Fruit fly (Drosophila melanogaster) whole organism, prepupa: ENCODE measurements around the gene Muted.

ENCODE experiments used
- Blimp-1 ChIP-seq: fragments of 200-800 bp; sonication (Bioruptor generic); optimal IDR thresholded peaks from 3 replicates; lab custom pipeline; 2017; ENCODE audit warnings: missing biosample characterization, missing genetic modification characterization, mild to moderate bottlenecking, moderate library complexity, missing genetic modification reagents
- CG10631 ChIP-seq: fragments of 200-800 bp; sonication (Bioruptor generic); optimal IDR thresholded peaks from 2 replicates; lab custom pipeline; 2016; ENCODE audit warnings: missing biosample characterization, missing genetic modification characterization
- CG10669 ChIP-seq: fragments of 200-800 bp; sonication (Bioruptor generic); optimal IDR thresholded peaks from 3 replicates; lab custom pipeline; 2018; ENCODE audit warnings: missing biosample characterization, mild to moderate bottlenecking, missing genetic modification characterization, moderate library complexity
- CG11294 ChIP-seq: fragments of 200-800 bp; sonication (Bioruptor generic); IDR thresholded peaks from 2 replicates; pipeline ENCODE4 v1.3.6; 2022; ENCODE audit warnings: missing biosample characterization, missing genetic modification characterization
- CG11762 ChIP-seq: fragments of 200-800 bp; sonication (Bioruptor generic); optimal IDR thresholded peaks from 3 replicates; lab custom pipeline; 2016; ENCODE audit warnings: missing biosample characterization, missing genetic modification characterization; ENCODE audit not compliant: insufficient read depth
- CG11902 ChIP-seq: fragments of 200-800 bp; sonication (Bioruptor generic); optimal IDR thresholded peaks from 3 replicates; lab custom pipeline; 2016; ENCODE audit warnings: missing biosample characterization, missing genetic modification characterization
- CG15336 ChIP-seq: fragments of 200-800 bp; sonication (Bioruptor generic); IDR thresholded peaks from 2 replicates; pipeline ENCODE4 v1.3.6; 2022; ENCODE audit warnings: missing biosample characterization, missing genetic modification characterization
- CG16779 ChIP-seq: fragments of 200-800 bp; sonication (Bioruptor generic); optimal IDR thresholded peaks from 3 replicates; lab custom pipeline; 2017; ENCODE audit warnings: missing biosample characterization, mild to moderate bottlenecking, missing genetic modification characterization
- CG3032 ChIP-seq: fragments of 200-800 bp; optimal IDR thresholded peaks from 2 replicates; lab custom pipeline; 2019; ENCODE audit warnings: missing biosample characterization, mild to moderate bottlenecking, missing genetic modification characterization, moderate library complexity
- CG31627 ChIP-seq: fragments of 200-800 bp; sonication (Bioruptor generic); optimal IDR thresholded peaks from 3 replicates; lab custom pipeline; 2016; ENCODE audit warnings: missing biosample characterization, missing genetic modification characterization
- CG32006 ChIP-seq: fragments of 200-800 bp; sonication (Bioruptor generic); optimal IDR thresholded peaks from 3 replicates; lab custom pipeline; 2017; ENCODE audit warnings: missing biosample characterization, mild to moderate bottlenecking, missing genetic modification characterization
- CG34406 ChIP-seq: fragments of 200-800 bp; sonication (Bioruptor generic); optimal IDR thresholded peaks from 3 replicates; lab custom pipeline; 2016; ENCODE audit warnings: missing biosample characterization, missing genetic modification characterization
- CG3919 ChIP-seq: fragments of 200-800 bp; sonication (Bioruptor generic); optimal IDR thresholded peaks from 3 replicates; lab custom pipeline; 2016; ENCODE audit warnings: missing biosample characterization, missing genetic modification characterization
- CG4318 ChIP-seq: fragments of 200-800 bp; sonication (Bioruptor generic); optimal IDR thresholded peaks from 3 replicates; lab custom pipeline; 2017; ENCODE audit warnings: missing biosample characterization, mild to moderate bottlenecking, missing genetic modification characterization
- CG6163 ChIP-seq: fragments of 200-800 bp; sonication (Bioruptor generic); IDR thresholded peaks from 3 replicates; pipeline ENCODE4 v1.3.6; 2022; ENCODE audit warnings: missing biosample characterization, missing genetic modification characterization
- CG6276 ChIP-seq: fragments of 200-800 bp; sonication (Bioruptor generic); optimal IDR thresholded peaks from 2 replicates; lab custom pipeline; 2017; ENCODE audit warnings: missing biosample characterization, mild to moderate bottlenecking, missing genetic modification characterization
- CG6792 ChIP-seq: fragments of 200-800 bp; sonication (Bioruptor generic); optimal IDR thresholded peaks from 3 replicates; lab custom pipeline; 2016; ENCODE audit warnings: missing biosample characterization, missing genetic modification characterization
- CG6808 ChIP-seq: fragments of 200-800 bp; sonication (Bioruptor generic); optimal IDR thresholded peaks from 3 replicates; lab custom pipeline; 2017; ENCODE audit warnings: missing biosample characterization, missing genetic modification characterization, mild to moderate bottlenecking, moderate library complexity, missing genetic modification reagents
- CG6854 ChIP-seq: fragments of 200-800 bp; sonication (Bioruptor generic); optimal IDR thresholded peaks from 2 replicates; lab custom pipeline; 2017; ENCODE audit warnings: missing biosample characterization, mild to moderate bottlenecking, missing genetic modification characterization
- CG7368 ChIP-seq: fragments of 200-800 bp; sonication (Bioruptor generic); optimal IDR thresholded peaks from 3 replicates; lab custom pipeline; 2016; ENCODE audit warnings: missing biosample characterization, missing genetic modification characterization
- CG8119 ChIP-seq: fragments of 200-800 bp; sonication (Bioruptor generic); IDR thresholded peaks from 3 replicates; pipeline ENCODE4 v1.3.6; 2022; ENCODE audit warnings: missing biosample characterization, missing genetic modification characterization
- CG8632 ChIP-seq: fragments of 200-800 bp; sonication (Bioruptor generic); optimal IDR thresholded peaks from 3 replicates; lab custom pipeline; 2016; ENCODE audit warnings: missing biosample characterization, missing genetic modification characterization
- CG9139 ChIP-seq: fragments of 200-800 bp; sonication (Bioruptor generic); optimal IDR thresholded peaks from 3 replicates; lab custom pipeline; 2017; ENCODE audit warnings: missing biosample characterization, mild to moderate bottlenecking, missing genetic modification characterization
- Eip75B ChIP-seq: fragments of 200-800 bp; sonication (Bioruptor generic); optimal IDR thresholded peaks from 3 replicates; lab custom pipeline; 2016; ENCODE audit warnings: missing biosample characterization, missing genetic modification characterization
- Eip78C ChIP-seq: fragments of 200-800 bp; sonication (Bioruptor generic); peaks from one replicate; lab custom pipeline; 2016; ENCODE audit warnings: missing biosample characterization, missing genetic modification characterization
- Eip93F ChIP-seq: fragments of 200-800 bp; sonication (Bioruptor generic); optimal IDR thresholded peaks from 2 replicates; lab custom pipeline; 2016; ENCODE audit warnings: missing biosample characterization, mild to moderate bottlenecking, missing genetic modification characterization
- Ets21C ChIP-seq: fragments of 200-800 bp; sonication (Bioruptor generic); optimal IDR thresholded peaks from 3 replicates; lab custom pipeline; 2016; ENCODE audit warnings: missing biosample characterization, missing genetic modification characterization
- Ets96B ChIP-seq: fragments of 200-800 bp; optimal IDR thresholded peaks from 2 replicates; lab custom pipeline; 2019; ENCODE audit warnings: missing biosample characterization, mild to moderate bottlenecking, missing genetic modification characterization, moderate library complexity
- Gug ChIP-seq: fragments of 200-800 bp; sonication (Bioruptor generic); IDR thresholded peaks from 2 replicates; pipeline ENCODE4 v1.3.6; 2022; ENCODE audit warnings: missing biosample characterization, missing genetic modification characterization
- Hr38 ChIP-seq: sonication (Bioruptor generic); optimal IDR thresholded peaks from 2 replicates; lab custom pipeline; 2016; ENCODE audit warnings: missing biosample characterization, missing genetic modification characterization
- Hr39 ChIP-seq: fragments of 200-800 bp; sonication (Bioruptor generic); optimal IDR thresholded peaks from 2 replicates; lab custom pipeline; 2016; ENCODE audit warnings: missing biosample characterization, missing genetic modification characterization
- Hr4 ChIP-seq: fragments of 200-800 bp; sonication (Bioruptor generic); optimal IDR thresholded peaks from 3 replicates; lab custom pipeline; 2016; ENCODE audit warnings: missing biosample characterization, missing genetic modification characterization
- OdsH ChIP-seq: fragments of 200-800 bp; sonication (Bioruptor generic); optimal IDR thresholded peaks from 3 replicates; lab custom pipeline; 2016; ENCODE audit warnings: missing biosample characterization, missing genetic modification characterization
- Sox14 ChIP-seq: fragments of 200-800 bp; sonication (Bioruptor generic); optimal IDR thresholded peaks from 3 replicates; lab custom pipeline; 2016; ENCODE audit warnings: missing biosample characterization, missing genetic modification characterization
- Sox15 ChIP-seq: fragments of 200-800 bp; sonication (Bioruptor generic); optimal IDR thresholded peaks from 3 replicates; lab custom pipeline; 2016; ENCODE audit warnings: missing biosample characterization, missing genetic modification characterization
- acj6 ChIP-seq: fragments of 200-800 bp; sonication (Bioruptor generic); optimal IDR thresholded peaks from 3 replicates; lab custom pipeline; 2016; ENCODE audit warnings: missing biosample characterization, missing genetic modification characterization
- cyc ChIP-seq: fragments of 200-800 bp; sonication (Bioruptor generic); optimal IDR thresholded peaks from 3 replicates; lab custom pipeline; 2016; ENCODE audit warnings: missing biosample characterization, missing genetic modification characterization
- dac ChIP-seq: fragments of 200-800 bp; sonication (Bioruptor generic); optimal IDR thresholded peaks from 2 replicates; lab custom pipeline; 2017; ENCODE audit warnings: missing biosample characterization, mild to moderate bottlenecking, missing genetic modification characterization
- dsx ChIP-seq: fragments of 200-800 bp; optimal IDR thresholded peaks from 3 replicates; lab custom pipeline; 2019; ENCODE audit warnings: missing biosample characterization, mild to moderate bottlenecking, missing genetic modification characterization, moderate library complexity; ENCODE audit not compliant: poor library complexity, severe bottlenecking
- eg ChIP-seq: fragments of 200-800 bp; sonication (Bioruptor generic); IDR thresholded peaks from 3 replicates; pipeline ENCODE4 v1.3.6; 2022; ENCODE audit warnings: missing biosample characterization, missing genetic modification characterization
- esn ChIP-seq: fragments of 200-800 bp; sonication (Bioruptor generic); optimal IDR thresholded peaks from 2 replicates; lab custom pipeline; 2016; ENCODE audit warnings: missing biosample characterization, mild to moderate bottlenecking, missing genetic modification characterization, moderate library complexity
- fd59A ChIP-seq: fragments of 200-800 bp; sonication (Bioruptor generic); optimal IDR thresholded peaks from 2 replicates; lab custom pipeline; 2017; ENCODE audit warnings: missing biosample characterization, mild to moderate bottlenecking, missing genetic modification characterization, missing genetic modification reagents
- fd85E ChIP-seq: fragments of 200-800 bp; sonication (Bioruptor generic); optimal IDR thresholded peaks from 3 replicates; lab custom pipeline; 2016; ENCODE audit warnings: missing biosample characterization, missing genetic modification characterization
- fkh ChIP-seq: fragments of 200-800 bp; sonication (Bioruptor generic); optimal IDR thresholded peaks from 3 replicates; lab custom pipeline; 2017; ENCODE audit warnings: missing biosample characterization, mild to moderate bottlenecking, missing genetic modification characterization, moderate library complexity
- lz ChIP-seq: fragments of 200-800 bp; sonication (Bioruptor generic); optimal IDR thresholded peaks from 3 replicates; lab custom pipeline; 2016; ENCODE audit warnings: missing biosample characterization, missing genetic modification characterization
- net ChIP-seq: fragments of 200-800 bp; sonication (Bioruptor generic); optimal IDR thresholded peaks from 3 replicates; lab custom pipeline; 2016; ENCODE audit warnings: missing biosample characterization, missing genetic modification characterization
- pdm3 ChIP-seq: fragments of 200-800 bp; sonication (Bioruptor generic); optimal IDR thresholded peaks from 3 replicates; lab custom pipeline; 2016; ENCODE audit warnings: missing biosample characterization, missing genetic modification characterization
- salr ChIP-seq, 2 experiments: fragments of 200-800 bp; sonication (Bioruptor generic); optimal IDR thresholded peaks; 3 replicates each; lab custom pipeline; 2016 to 2018; ENCODE audit warnings: missing biosample characterization in 2 of 2, missing genetic modification characterization in 2 of 2, mild to moderate bottlenecking in 1 of 2
- spab ChIP-seq: fragments of 200-800 bp; sonication (Bioruptor generic); optimal IDR thresholded peaks from 2 replicates; lab custom pipeline; 2017; ENCODE audit warnings: missing biosample characterization, mild to moderate bottlenecking, missing genetic modification characterization, missing genetic modification reagents
- ss ChIP-seq, 2 experiments: fragments of 200-800 bp; sonication (Bioruptor generic); optimal IDR thresholded peaks; 2 replicates in 1 of 2; 3 replicates in 1 of 2; lab custom pipeline; 2017 to 2018; ENCODE audit warnings: mild to moderate bottlenecking in 2 of 2, missing biosample characterization in 2 of 2, missing genetic modification characterization in 2 of 2, moderate library complexity in 1 of 2
- svp ChIP-seq: fragments of 200-800 bp; sonication (Bioruptor generic); peaks from one replicate; lab custom pipeline; 2016; ENCODE audit warnings: missing biosample characterization, missing genetic modification characterization
- topi ChIP-seq: fragments of 200-800 bp; sonication (Bioruptor generic); optimal IDR thresholded peaks from 3 replicates; lab custom pipeline; 2016; ENCODE audit warnings: missing biosample characterization, missing genetic modification characterization

Muted gene

DNA sequence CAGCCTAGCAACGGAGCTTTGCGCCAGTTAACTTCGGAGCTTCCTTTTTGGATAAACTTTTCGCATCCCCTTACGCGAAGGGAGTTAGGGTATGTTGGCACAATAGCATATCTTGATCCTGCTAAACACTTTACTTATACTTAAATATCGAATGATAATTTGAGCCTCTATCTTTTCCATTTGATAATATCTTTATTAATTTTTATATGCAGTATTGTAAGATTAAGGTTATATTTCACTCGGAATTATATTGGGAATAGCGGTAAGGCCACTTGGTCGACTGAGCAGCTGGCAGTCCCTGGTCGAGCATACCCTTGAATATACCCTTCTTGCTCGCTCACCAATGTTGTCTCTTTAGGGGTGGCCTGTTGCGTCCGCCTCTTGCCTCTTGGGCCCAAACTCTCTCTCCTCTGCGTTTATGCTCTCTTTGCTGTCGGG is 6.4 kb downstream of the Muted start:
- TF ChIP-seq CG8119 (peak; percentile 79), Blimp-1 (GFP tag; lab: Kevin White, UChicago) (no peak), CG11902 (GFP tag; lab: Kevin White, UChicago) (peak; percentile 2), CG16779 (tag; lab: Kevin White, UChicago) (no peak), cyc (GFP tag; lab: Kevin White, UChicago) (peak; percentile 50), CG6854 (no peak), eg (GFP tag; lab: Robert Waterston, UW) (peak; percentile 89), Ets21C (no peak), CG8632 (GFP tag; lab: Kevin White, UChicago) (peak; percentile 52), Hr39 (GFP tag; lab: Kevin White, UChicago) (peak; percentile 37), CG15336 (GFP tag; lab: Robert Waterston, UW) (peak; percentile 82), CG11762 (GFP tag; lab: Kevin White, UChicago) (peak; percentile 13), CG6276 (GFP tag; lab: Kevin White, UChicago) (no peak), CG31627 (GFP tag; lab: Kevin White, UChicago) (peak; percentile 46), CG6808 (GFP tag; lab: Kevin White, UChicago) (no peak), ss (GFP tag; optimal IDR thresholded peaks at IDR 0.05; lab: Kevin White, UChicago) (no peak), Gug (GFP tag; lab: Robert Waterston, UW) (peak; percentile 61), CG6163 (GFP tag; lab: Robert Waterston, UW) (peak; percentile 62), dac (GFP tag; lab: Kevin White, UChicago) (no peak), CG9139 (GFP tag; lab: Kevin White, UChicago) (no peak), Hr4 (GFP tag; lab: Kevin White, UChicago) (peak; percentile 54), CG32006 (GFP tag; lab: Kevin White, UChicago) (peak; percentile 67), net (GFP tag; lab: Kevin White, UChicago) (peak; percentile 64), Sox15 (GFP tag; lab: Kevin White, UChicago) (no peak), svp (GFP tag; lab: Kevin White, UChicago) (peak; percentile 66), CG34406 (GFP tag; lab: Kevin White, UChicago) (peak; percentile 53), Hr38 (GFP tag; lab: Kevin White, UChicago) (no peak), pdm3 (GFP tag; lab: Kevin White, UChicago) (no peak), fd85E (no peak), salr (GFP tag; optimal IDR thresholded peaks at IDR 0.05; lab: Kevin White, UChicago) (no peak), CG3032 (peak; percentile 39), CG10631 (GFP tag; lab: Kevin White, UChicago) (peak; percentile 62), Eip78C (peak; percentile 89), fkh (peak; percentile 54), CG11294 (GFP tag; lab: Robert Waterston, UW) (peak; percentile 79), CG10669 (GFP tag; lab: Kevin White, UChicago) (peak; percentile 39), CG4318 (no peak), topi (GFP tag; lab: Kevin White, UChicago) (peak; percentile 43), Ets96B (tag; lab: Kevin White, UChicago) (peak; percentile 42), Eip93F (GFP tag; lab: Kevin White, UChicago) (peak; percentile 36), CG7368 (GFP tag; lab: Kevin White, UChicago) (peak; percentile 23), esn (GFP tag; lab: Kevin White, UChicago) (peak; percentile 75), Sox14 (GFP tag; lab: Kevin White, UChicago) (peak; percentile 38), acj6 (GFP tag; lab: Kevin White, UChicago) (peak; percentile 72), spab (GFP tag; lab: Kevin White, UChicago) (peak; percentile 43), lz (peak; percentile 51), CG6792 (peak; percentile 56), Eip75B (GFP tag; lab: Kevin White, UChicago) (peak; percentile 60), fd59A (GFP tag; lab: Kevin White, UChicago) (peak; percentile 44), dsx (GFP tag; lab: Kevin White, UChicago) (peak; percentile 5), OdsH (GFP tag; lab: Kevin White, UChicago) (peak; percentile 68), CG3919 (GFP tag; lab: Kevin White, UChicago) (peak; percentile 60)
